Fruit fly (Drosophila melanogaster): ENCODE measurements around the gene Acox3.

DNA sequence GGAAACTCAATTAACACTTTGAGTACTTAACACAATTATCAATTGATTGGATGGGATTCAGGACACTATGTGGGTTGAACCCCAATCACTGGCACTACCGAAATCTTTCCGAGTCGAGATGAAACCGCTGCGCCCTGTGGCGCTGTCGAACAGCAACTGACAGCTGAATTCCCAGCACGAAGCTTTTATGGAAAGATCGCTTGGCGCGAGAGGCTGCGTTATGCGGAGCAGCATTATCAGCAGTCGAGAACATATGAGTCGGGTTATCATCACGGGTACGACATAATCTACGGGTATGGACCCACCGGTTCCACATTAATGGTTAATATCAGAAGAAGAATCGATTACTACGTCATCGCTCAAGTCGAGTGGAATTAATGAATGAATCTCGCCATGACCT is 25.1 kb downstream of the Acox3 start, which contains the start of gene Tig:
- TF ChIP-seq CG4318 (GFP tag; optimal IDR thresholded peaks at IDR 0.05) (no peak), CG11762 (GFP tag; optimal IDR thresholded peaks at IDR 0.05; ENCODE audit: insufficient read depth) (no peak), Blimp-1 (GFP tag; optimal IDR thresholded peaks at IDR 0.05) (no peak), CG10669 (GFP tag; optimal IDR thresholded peaks at IDR 0.05) (no peak), Gug (GFP tag; IDR thresholded peaks at IDR 0.05) (no peak), Lpt (GFP tag; optimal IDR thresholded peaks at IDR 0.05) (no peak), Smox (GFP tag; optimal IDR thresholded peaks at IDR 0.05) (no peak), Hr38 (GFP tag; optimal IDR thresholded peaks at IDR 0.05) (no peak)
